Fruit fly (Drosophila melanogaster): ENCODE data around the gene CG43703.

- TF ChIP-seq CG8478 (optimal IDR thresholded peaks at IDR 0.05) = no peak
- no peak for TF ChIP-seq CTCF (optimal IDR thresholded peaks at IDR 0.05)
These were observed 41.1 kb downstream of the CG43703 start for dm6 chr2L:3806197-3807030.
